Fruit fly (Drosophila melanogaster): Measurements from ENCODE around the gene CG4815.

- TF ChIP-seq CTCF (optimal IDR thresholded peaks at IDR 0.05) = no peak
- TF ChIP-seq CG8478 (optimal IDR thresholded peaks at IDR 0.05) = no peak
Measured at dm6 chr3R:27946555-27947204, 43.9 kb downstream of the CG4815 start.
